Worm (Caenorhabditis elegans) whole organism, L3 larva: ENCODE measurements around the gene erfa-1.

Experiments used
- fos-1 ChIP-seq: fragments of 150-350 bp; optimal IDR thresholded peaks from 2 replicates; lab custom pipeline; 2014; ENCODE audit warnings: missing biosample characterization, missing genetic modification characterization
- jun-1 ChIP-seq: fragments of 150-350 bp; optimal IDR thresholded peaks from 2 replicates; lab custom pipeline; 2014; ENCODE audit warnings: missing biosample characterization, missing genetic modification reagents, missing genetic modification characterization
- nhr-12 ChIP-seq: fragments of 150-350 bp; optimal IDR thresholded peaks from 2 replicates; lab custom pipeline; 2014; ENCODE audit warnings: missing biosample characterization, missing genetic modification characterization
- unc-39 ChIP-seq: sonication (generic microtip); optimal IDR thresholded peaks from 4 replicates; lab custom pipeline; 2017; ENCODE audit warnings: missing biosample characterization, missing genetic modification characterization
- unc-62 ChIP-seq: fragments of 150-350 bp; sonication (generic microtip); optimal IDR thresholded peaks from 4 replicates; lab custom pipeline; 2014; ENCODE audit warnings: missing biosample characterization, missing genetic modification reagents, missing genetic modification characterization

- no peak for TF ChIP-seq unc-62 (GFP tag; lab: Kevin White, UChicago)
- TF ChIP-seq jun-1 = no peak
- no peak for TF ChIP-seq fos-1 (tag; lab: Kevin White, UChicago)
- no peak for TF ChIP-seq unc-39 (tag; lab: Kevin White, UChicago)
- TF ChIP-seq nhr-12 (tag; lab: Kevin White, UChicago) = no peak
Observed at ce11 chrV:6429870-6430339, 4.0 kb upstream of the erfa-1 start, which contains the start of gene alh-4.
